Worm (Caenorhabditis elegans) whole organism, early embryonic: ENCODE measurements around the gene gldi-1.

Experiments used
- B0310.2 ChIP-seq: sonication (generic microtip); optimal IDR thresholded peaks from 2 replicates; lab custom pipeline; 2016; ENCODE audit warnings: mild to moderate bottlenecking, missing genetic modification characterization, missing compliant biosample characterization
- F13C5.2 ChIP-seq: sonication (generic microtip); optimal IDR thresholded peaks from 2 replicates; lab custom pipeline; 2017; ENCODE audit warnings: mild to moderate bottlenecking, missing genetic modification characterization, inconsistent platforms, missing compliant biosample characterization
- aly-1 ChIP-seq: sonication (generic microtip); optimal IDR thresholded peaks from 2 replicates; lab custom pipeline; 2016; ENCODE audit warnings: missing genetic modification characterization, missing compliant biosample characterization
- ama-1 ChIP-seq: fragments of 150-350 bp; optimal IDR thresholded peaks from 2 replicates; lab custom pipeline; 2014
- ets-7 ChIP-seq: sonication (generic microtip); optimal IDR thresholded peaks from 2 replicates; lab custom pipeline; 2016; ENCODE audit warnings: missing genotype, missing genetic modification characterization, missing compliant biosample characterization
- flt-1 ChIP-seq: fragments of 200-800 bp; sonication (Bioruptor generic); IDR thresholded peaks from 2 replicates; pipeline ENCODE4 v1.3.6; 2022; ENCODE audit warnings: missing genetic modification characterization, missing compliant biosample characterization
- hmbx-1 ChIP-seq: sonication (generic microtip); optimal IDR thresholded peaks from 2 replicates; lab custom pipeline; 2016; ENCODE audit warnings: mild to moderate bottlenecking, missing genetic modification characterization, missing compliant biosample characterization
- hmg-4 ChIP-seq: fragments of 200-800 bp; sonication (Bioruptor generic); optimal IDR thresholded peaks from 2 replicates; lab custom pipeline; 2018; ENCODE audit warnings: mild to moderate bottlenecking, missing genetic modification characterization, missing compliant biosample characterization
- hnd-1 ChIP-seq: sonication (generic microtip); optimal IDR thresholded peaks from 2 replicates; lab custom pipeline; 2016; ENCODE audit warnings: missing genetic modification characterization, missing compliant biosample characterization
- tbx-37 ChIP-seq: fragments of 200-800 bp; sonication (Bioruptor generic); conservative IDR thresholded peaks from 2 replicates; pipeline ENCODE4 v1.3.6; 2022; ENCODE audit warnings: missing genetic modification reagents, missing genetic modification characterization, missing compliant biosample characterization
- tra-4 ChIP-seq: sonication (generic microtip); optimal IDR thresholded peaks from 2 replicates; lab custom pipeline; 2017; ENCODE audit warnings: missing genetic modification characterization, missing compliant biosample characterization

DNA sequence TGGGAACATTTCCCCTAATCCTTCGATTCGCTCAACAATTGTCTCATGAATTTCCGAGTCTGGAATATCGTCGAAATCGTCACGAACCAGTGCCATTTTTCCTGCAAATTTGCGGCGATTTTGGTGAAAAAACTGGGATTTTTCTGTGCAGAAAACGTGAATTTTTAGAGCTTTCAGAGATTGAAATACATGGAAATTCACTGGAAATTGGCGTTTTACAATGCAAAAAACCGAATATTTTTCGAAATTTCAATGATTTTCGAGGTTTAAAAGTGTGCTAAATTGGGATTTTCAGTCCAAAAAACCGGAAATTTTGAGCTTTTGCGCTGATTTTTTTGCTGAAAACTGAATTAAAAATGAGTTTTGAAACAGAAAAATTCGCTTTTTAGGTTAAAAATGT, 13.8 kb downstream of the gldi-1 start, which contains the start of gene tomm-22:
- TF ChIP-seq tbx-37 (GFP tag; lab: Robert Waterston, UW), result no peak
- TF ChIP-seq ama-1, result no peak
- no peak for TF ChIP-seq F13C5.2 (tag; lab: Kevin White, UChicago)
- no peak for TF ChIP-seq tra-4
- no peak for TF ChIP-seq hmbx-1 (tag; lab: Kevin White, UChicago)
- no peak for TF ChIP-seq ets-7 (tag; lab: Kevin White, UChicago)
- TF ChIP-seq hnd-1 (tag; lab: Kevin White, UChicago), result no peak
- no peak for TF ChIP-seq flt-1
- no peak for TF ChIP-seq hmg-4 (GFP tag; lab: Kevin White, UChicago)
- TF ChIP-seq aly-1 (tag; lab: Kevin White, UChicago), result no peak
- no peak for TF ChIP-seq B0310.2 (tag; lab: Kevin White, UChicago)
